Fruit fly (Drosophila melanogaster): ENCODE measurements around the gene Rich.
A peak's percentile ranks its signal among the peaks of the same experiment; 100 is the strongest.

Gene Rich

dm6 chr3L:22275989-22276388 is 13.3 kb upstream of the Rich start:
- peak; percentile 33; the same call in 1 of the 3 replicates for TF ChIP-seq eg (GFP tag; IDR thresholded peaks at IDR 0.05)
- peak; percentile 15 for TF ChIP-seq CG3919 (GFP tag; optimal IDR thresholded peaks at IDR 0.05)
- peak; percentile 70 for TF ChIP-seq Eip78C (GFP tag)
- TF ChIP-seq OdsH (GFP tag; optimal IDR thresholded peaks at IDR 0.05), result peak; percentile 23
- TF ChIP-seq Sox15 (GFP tag; optimal IDR thresholded peaks at IDR 0.05), result no peak
- peak; percentile 10 for TF ChIP-seq CG6808 (GFP tag; optimal IDR thresholded peaks at IDR 0.05)
- peak; percentile 4 for TF ChIP-seq CG32006 (GFP tag; optimal IDR thresholded peaks at IDR 0.05)
- TF ChIP-seq CG8119 (GFP tag; IDR thresholded peaks at IDR 0.05), result 0 out of 3 replicates have a peak, but pooled peaks have one; percentile 23
- TF ChIP-seq CG6854 (GFP tag; optimal IDR thresholded peaks at IDR 0.05), result no peak
- TF ChIP-seq Hr4 (GFP tag; optimal IDR thresholded peaks at IDR 0.05), result peak; percentile 2
- no peak for TF ChIP-seq dsx (GFP tag; optimal IDR thresholded peaks at IDR 0.05; ENCODE audit: poor library complexity, severe bottlenecking)
- TF ChIP-seq svp (GFP tag), result no peak

- TF ChIP-seq Met (GFP tag; optimal IDR thresholded peaks at IDR 0.05) (peak; percentile 7), esn (GFP tag; optimal IDR thresholded peaks at IDR 0.05) (peak; percentile 4), CG31627 (GFP tag; optimal IDR thresholded peaks at IDR 0.05) (peak; percentile 1), Eip78C (GFP tag) (peak; percentile 56), Smox (GFP tag; optimal IDR thresholded peaks at IDR 0.05) (peak; percentile 4), OdsH (GFP tag; optimal IDR thresholded peaks at IDR 0.05) (no peak), CG32006 (GFP tag; optimal IDR thresholded peaks at IDR 0.05) (no peak), Hr39 (GFP tag; optimal IDR thresholded peaks at IDR 0.05) (peak; percentile 19)
Measured at dm6 chr3L:22273529-22274301, 11.0 kb upstream of the Rich start, which contains the start of gene Srpk79D. Srpk79D (plus strand) TSS chr3L:22273985.

- TF ChIP-seq CG8319 (GFP tag; optimal IDR thresholded peaks at IDR 0.05), result no peak
- TF ChIP-seq Hr4 (GFP tag; optimal IDR thresholded peaks at IDR 0.05), result peak; percentile 10
- peak; percentile 47 to 62 for TF ChIP-seq ss (GFP tag; optimal IDR thresholded peaks at IDR 0.05)
- peak; percentile 61 for TF ChIP-seq dsx (GFP tag; optimal IDR thresholded peaks at IDR 0.05; ENCODE audit: poor library complexity, severe bottlenecking)
- TF ChIP-seq CG7368 (GFP tag; optimal IDR thresholded peaks at IDR 0.05), result no peak
- TF ChIP-seq CG6854 (GFP tag; optimal IDR thresholded peaks at IDR 0.05), result peak; percentile 42
- peak; percentile 38 for TF ChIP-seq CG32006 (GFP tag; optimal IDR thresholded peaks at IDR 0.05)
- TF ChIP-seq Ets21C (GFP tag; optimal IDR thresholded peaks at IDR 0.05), result peak; percentile 27
- TF ChIP-seq Met (GFP tag; optimal IDR thresholded peaks at IDR 0.05), result peak; percentile 46
- no peak for TF ChIP-seq CG11294 (GFP tag; IDR thresholded peaks at IDR 0.05)
- TF ChIP-seq CG16779 (tag; optimal IDR thresholded peaks at IDR 0.05), result peak; percentile 57
- TF ChIP-seq CG10631 (GFP tag; optimal IDR thresholded peaks at IDR 0.05), result no peak
- no peak for TF ChIP-seq CG11762 (GFP tag; optimal IDR thresholded peaks at IDR 0.05; ENCODE audit: insufficient read depth)
- no peak for TF ChIP-seq CG3032 (tag; optimal IDR thresholded peaks at IDR 0.05)
- TF ChIP-seq CG6276 (GFP tag; optimal IDR thresholded peaks at IDR 0.05), result no peak
- TF ChIP-seq CG8632 (GFP tag; optimal IDR thresholded peaks at IDR 0.05), result no peak
- no peak for TF ChIP-seq dac (GFP tag; optimal IDR thresholded peaks at IDR 0.05)
- no peak for TF ChIP-seq achi (GFP tag; optimal IDR thresholded peaks at IDR 0.05)
- peak; percentile 42 for TF ChIP-seq CG31627 (GFP tag; optimal IDR thresholded peaks at IDR 0.05)
- TF ChIP-seq esn (GFP tag; optimal IDR thresholded peaks at IDR 0.05), result peak; percentile 39
- no peak for TF ChIP-seq fkh (GFP tag; optimal IDR thresholded peaks at IDR 0.05)
- no peak for TF ChIP-seq CG6792 (GFP tag; optimal IDR thresholded peaks at IDR 0.05)
- peak; percentile 24 for TF ChIP-seq topi (GFP tag; optimal IDR thresholded peaks at IDR 0.05)
- no peak for TF ChIP-seq Eip93F (GFP tag; optimal IDR thresholded peaks at IDR 0.05)
- TF ChIP-seq Eip75B (GFP tag; optimal IDR thresholded peaks at IDR 0.05), result peak; percentile 42
- TF ChIP-seq CG6808 (GFP tag; optimal IDR thresholded peaks at IDR 0.05), result peak; percentile 68
- no peak for TF ChIP-seq Sox15 (GFP tag; optimal IDR thresholded peaks at IDR 0.05)
- peak; percentile 17 for TF ChIP-seq Sox102F (GFP tag; optimal IDR thresholded peaks at IDR 0.05)
- TF ChIP-seq Smox (GFP tag; optimal IDR thresholded peaks at IDR 0.05), result peak; percentile 7
- no peak for TF ChIP-seq CG10669 (GFP tag; optimal IDR thresholded peaks at IDR 0.05)
- TF ChIP-seq acj6 (GFP tag; optimal IDR thresholded peaks at IDR 0.05), result no peak
- TF ChIP-seq Hr38 (GFP tag; optimal IDR thresholded peaks at IDR 0.05), result no peak
- no peak for TF ChIP-seq CG11902 (GFP tag; optimal IDR thresholded peaks at IDR 0.05)
- peak; percentile 14 for TF ChIP-seq net (GFP tag; optimal IDR thresholded peaks at IDR 0.05)
- TF ChIP-seq eg (GFP tag; IDR thresholded peaks at IDR 0.05), result peak; percentile 65; the same call in 2 of the 3 replicates
- TF ChIP-seq CG15336 (GFP tag; IDR thresholded peaks at IDR 0.05), result no peak
- TF ChIP-seq fd59A (GFP tag; optimal IDR thresholded peaks at IDR 0.05), result no peak
Measured at dm6 chr3L:22267248-22267957, 4.7 kb upstream of the Rich start, which contains the start of gene Csp. Csp (plus strand) TSS chr3L:22267382.

Measured in whole organism, prepupa.